Worm (Caenorhabditis elegans): ENCODE data around the gene F41E7.7.

Gene F41E7.7

DNA sequence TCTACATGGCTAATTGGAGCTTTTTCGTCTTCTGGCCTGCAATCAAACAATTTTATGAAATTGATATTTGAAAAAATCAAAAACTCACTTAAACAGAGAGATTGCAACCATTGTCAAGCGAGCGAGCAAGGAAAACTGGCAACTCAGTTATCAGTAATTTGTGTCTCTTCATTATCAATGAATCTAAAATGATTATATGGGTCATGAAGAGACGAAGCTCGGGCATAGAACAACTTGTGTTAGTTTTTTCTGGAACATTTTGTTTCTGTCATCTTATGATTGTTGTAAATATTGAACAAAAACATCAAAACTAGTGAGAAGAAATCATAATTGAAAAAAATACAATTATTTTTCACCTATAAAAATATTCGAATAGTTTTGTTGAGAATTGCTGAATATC lies 33.4 kb downstream of the F41E7.7 start, which contains the start of gene R07E3.1:
R07E3.1 (minus strand) TSS at position 176 of the 400 bp plus-strand sequence.
- TF ChIP-seq scrt-1 (GFP tag; IDR thresholded peaks at IDR 0.05) = no peak
- no peak for TF ChIP-seq sea-1 (GFP tag; conservative IDR thresholded peaks at IDR 0.05)
- TF ChIP-seq flt-1 (GFP tag; IDR thresholded peaks at IDR 0.05) = no peak
- TF ChIP-seq tbx-37 (GFP tag; conservative IDR thresholded peaks at IDR 0.05) = no peak
- TF ChIP-seq B0310.2 (tag; optimal IDR thresholded peaks at IDR 0.05) = no peak
- no peak for TF ChIP-seq tbx-11 (GFP tag; IDR thresholded peaks at IDR 0.05)
- TF ChIP-seq pes-1 (GFP tag; IDR thresholded peaks at IDR 0.05) = no peak
- no peak for TF ChIP-seq F13C5.2 (tag; optimal IDR thresholded peaks at IDR 0.05)

DNA sequence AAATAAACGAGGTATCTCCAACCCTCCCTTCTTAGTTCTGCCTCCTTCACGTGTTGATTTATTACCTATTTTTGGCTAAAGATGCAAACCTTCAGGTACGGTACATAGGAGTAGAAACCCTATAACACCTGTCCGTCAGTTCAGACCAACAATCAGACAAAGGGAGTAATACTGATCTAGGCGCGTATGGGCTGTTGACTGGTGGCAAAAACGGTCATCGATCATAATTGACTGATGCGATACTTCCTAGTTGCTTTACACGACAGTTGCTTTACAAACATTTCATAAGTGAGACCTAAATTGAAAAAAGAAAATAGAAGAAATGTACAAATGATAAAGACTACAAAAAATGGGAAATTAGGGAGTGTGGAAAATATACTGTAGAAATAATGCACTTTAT lies 42.6 kb downstream of the F41E7.7 start:
- no peak for TF ChIP-seq hmg-4 (GFP tag; optimal IDR thresholded peaks at IDR 0.05)

DNA sequence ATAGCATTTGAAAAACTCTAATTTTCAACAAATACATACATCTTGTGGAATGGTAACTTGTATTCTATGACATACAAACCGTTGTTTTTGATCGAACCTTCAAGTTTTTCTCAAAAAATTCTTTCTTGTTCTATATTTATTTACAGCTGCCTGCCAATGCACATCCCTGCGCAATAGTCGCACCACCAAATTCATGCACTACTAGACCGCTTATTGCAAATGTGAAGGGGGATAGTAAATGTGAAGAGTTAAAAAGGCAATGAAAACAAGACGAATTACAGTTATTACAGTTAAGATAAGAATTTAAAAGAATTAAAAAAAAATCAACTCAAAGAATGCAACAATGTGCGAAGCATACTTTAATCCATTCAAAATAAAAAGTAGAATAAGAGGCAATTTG lies 46.3 kb downstream of the F41E7.7 start:
- TF ChIP-seq tbx-37 (GFP tag; conservative IDR thresholded peaks at IDR 0.05) (no peak), F13C5.2 (tag; optimal IDR thresholded peaks at IDR 0.05) (no peak), scrt-1 (GFP tag; IDR thresholded peaks at IDR 0.05) (no peak), hmg-4 (GFP tag; optimal IDR thresholded peaks at IDR 0.05) (no peak), hnd-1 (tag; optimal IDR thresholded peaks at IDR 0.05) (no peak)

DNA sequence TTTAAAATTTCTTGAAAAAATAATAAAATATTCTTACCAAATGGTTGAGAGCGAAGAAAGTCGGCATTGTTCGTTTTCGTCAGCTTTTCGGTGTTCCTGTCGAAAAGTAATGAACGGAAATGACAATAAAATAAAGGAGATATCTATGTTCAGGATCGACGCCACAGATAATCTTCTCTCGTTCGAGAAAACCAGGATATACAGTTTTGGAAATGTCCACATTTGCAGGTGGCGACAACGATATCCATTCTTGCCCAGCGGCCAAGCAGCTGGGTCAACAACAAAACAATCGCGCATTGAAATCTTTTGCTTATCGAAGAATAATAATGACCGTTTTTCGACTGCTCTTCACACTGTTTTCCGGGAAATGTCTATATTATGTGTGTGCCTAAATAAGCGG lies 48.1 kb downstream of the F41E7.7 start, which contains the start of gene R07E3.7:
R07E3.7 (minus strand) TSS at position 101 of the 400 bp plus-strand sequence.
- TF ChIP-seq ceh-13 (GFP tag; optimal IDR thresholded peaks at IDR 0.05) = no peak
- no peak for TF ChIP-seq B0310.2 (tag; optimal IDR thresholded peaks at IDR 0.05)
- no peak for TF ChIP-seq scrt-1 (GFP tag; IDR thresholded peaks at IDR 0.05)
- no peak for TF ChIP-seq hmg-4 (GFP tag; optimal IDR thresholded peaks at IDR 0.05)
- no peak for TF ChIP-seq sea-1 (GFP tag; conservative IDR thresholded peaks at IDR 0.05)
- TF ChIP-seq hmbx-1 (tag; optimal IDR thresholded peaks at IDR 0.05) = no peak
- no peak for TF ChIP-seq ceh-36 (tag; optimal IDR thresholded peaks at IDR 0.05)
- no peak for TF ChIP-seq ets-7 (tag; optimal IDR thresholded peaks at IDR 0.05)
- no peak for TF ChIP-seq tra-4 (tag; optimal IDR thresholded peaks at IDR 0.05)
- TF ChIP-seq F13C5.2 (tag; optimal IDR thresholded peaks at IDR 0.05) = no peak
- TF ChIP-seq aly-1 (tag; optimal IDR thresholded peaks at IDR 0.05) = no peak
- TF ChIP-seq pes-1 (GFP tag; IDR thresholded peaks at IDR 0.05) = no peak
- TF ChIP-seq ama-1 (optimal IDR thresholded peaks at IDR 0.05) = no peak
- TF ChIP-seq flt-1 (GFP tag; IDR thresholded peaks at IDR 0.05) = no peak
- no peak for TF ChIP-seq tbx-37 (GFP tag; conservative IDR thresholded peaks at IDR 0.05)
- TF ChIP-seq tbx-11 (GFP tag; IDR thresholded peaks at IDR 0.05) = no peak
- TF ChIP-seq hnd-1 (tag; optimal IDR thresholded peaks at IDR 0.05) = no peak

DNA sequence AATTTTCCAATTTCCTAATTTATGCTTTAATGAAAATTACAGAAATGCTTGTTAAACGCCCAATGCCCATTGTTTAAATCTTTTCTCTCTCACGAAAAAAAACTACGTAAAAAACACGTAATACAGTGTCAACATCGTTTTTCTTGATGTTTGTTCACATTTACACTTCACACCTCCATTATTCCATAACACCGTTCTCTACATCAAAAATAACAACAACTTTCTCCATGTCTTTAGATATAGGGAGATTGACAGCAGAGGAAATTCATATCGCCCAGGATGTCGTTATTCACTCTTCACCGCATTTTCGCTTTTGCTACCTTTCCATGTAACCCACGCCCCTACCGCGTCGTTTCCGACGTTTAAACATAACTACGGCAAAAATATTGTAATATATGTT lies 50.5 kb downstream of the F41E7.7 start, which contains the start of gene efhc-1:
efhc-1 (plus strand) TSS at position 301 of the 400 bp plus-strand sequence.
- TF ChIP-seq scrt-1 (GFP tag; IDR thresholded peaks at IDR 0.05) = no peak
- TF ChIP-seq hnd-1 (tag; optimal IDR thresholded peaks at IDR 0.05) = no peak
- TF ChIP-seq ceh-13 (GFP tag; optimal IDR thresholded peaks at IDR 0.05) = no peak
- no peak for TF ChIP-seq tbx-37 (GFP tag; conservative IDR thresholded peaks at IDR 0.05)
- no peak for TF ChIP-seq ama-1 (optimal IDR thresholded peaks at IDR 0.05)
- no peak for TF ChIP-seq flt-1 (GFP tag; IDR thresholded peaks at IDR 0.05)
- TF ChIP-seq hmbx-1 (tag; optimal IDR thresholded peaks at IDR 0.05) = no peak
- no peak for TF ChIP-seq aly-1 (tag; optimal IDR thresholded peaks at IDR 0.05)
- TF ChIP-seq tra-4 (tag; optimal IDR thresholded peaks at IDR 0.05) = no peak
- TF ChIP-seq B0310.2 (tag; optimal IDR thresholded peaks at IDR 0.05) = no peak
- no peak for TF ChIP-seq sea-1 (GFP tag; conservative IDR thresholded peaks at IDR 0.05)
- no peak for TF ChIP-seq ceh-36 (tag; optimal IDR thresholded peaks at IDR 0.05)
- TF ChIP-seq F13C5.2 (tag; optimal IDR thresholded peaks at IDR 0.05) = no peak
- TF ChIP-seq tbx-11 (GFP tag; IDR thresholded peaks at IDR 0.05) = no peak
- no peak for TF ChIP-seq pes-1 (GFP tag; IDR thresholded peaks at IDR 0.05)
- TF ChIP-seq ets-7 (tag; optimal IDR thresholded peaks at IDR 0.05) = no peak
- no peak for TF ChIP-seq hmg-4 (GFP tag; optimal IDR thresholded peaks at IDR 0.05)
